Fruit fly (Drosophila melanogaster) whole organism, embryonic: ENCODE data around the gene Nin.

Experiments
- Ada2b ChIP-seq: fragments of 200-800 bp; sonication (Bioruptor generic); IDR thresholded peaks from 2 replicates; pipeline ENCODE4 v1.3.6; 2022; ENCODE audit warnings: missing biosample characterization, missing genetic modification characterization
- BEAF-32 ChIP-seq: fragments of 200-800 bp; sonication (Bioruptor generic); optimal IDR thresholded peaks from 3 replicates; lab custom pipeline; 2017; ENCODE audit warnings: missing biosample characterization, missing genetic modification characterization, mild to moderate bottlenecking, moderate library complexity, missing genetic modification reagents
- CG12236 ChIP-seq: fragments of 200-800 bp; sonication (Bioruptor generic); optimal IDR thresholded peaks from 2 replicates; lab custom pipeline; 2016; ENCODE audit warnings: missing biosample characterization, missing genetic modification characterization
- CG13424 ChIP-seq: fragments of 200-800 bp; sonication (Bioruptor generic); optimal IDR thresholded peaks from 2 replicates; lab custom pipeline; 2019; ENCODE audit warnings: missing biosample characterization, mild to moderate bottlenecking, missing genetic modification characterization, moderate library complexity
- CG15269 ChIP-seq: fragments of 200-800 bp; sonication (Bioruptor generic); optimal IDR thresholded peaks from 2 replicates; lab custom pipeline; 2018; ENCODE audit warnings: missing biosample characterization, mild to moderate bottlenecking, missing genetic modification characterization, moderate library complexity
- CG16813 ChIP-seq: fragments of 200-800 bp; sonication (Bioruptor generic); IDR thresholded peaks from 3 replicates; pipeline ENCODE4 v1.3.6; 2022; ENCODE audit warnings: missing biosample characterization, missing genetic modification characterization; ENCODE audit not compliant: partially characterized antibody
- CG17802 ChIP-seq: fragments of 200-800 bp; sonication (Bioruptor generic); optimal IDR thresholded peaks from 2 replicates; lab custom pipeline; 2018; ENCODE audit warnings: missing biosample characterization, mild to moderate bottlenecking, missing genetic modification characterization, moderate library complexity
- CG18619 ChIP-seq: fragments of 200-800 bp; sonication (Bioruptor generic); optimal IDR thresholded peaks from 3 replicates; lab custom pipeline; 2017; ENCODE audit warnings: missing biosample characterization, mild to moderate bottlenecking, missing genetic modification characterization
- CG4328 ChIP-seq: fragments of 200-800 bp; sonication (Bioruptor generic); optimal IDR thresholded peaks from 3 replicates; lab custom pipeline; 2017; ENCODE audit warnings: missing biosample characterization, missing genetic modification reagents, missing genetic modification characterization
- CG6175 ChIP-seq: fragments of 200-800 bp; sonication (Bioruptor generic); IDR thresholded peaks from 3 replicates; pipeline ENCODE4 v1.3.6; 2022; ENCODE audit warnings: missing biosample characterization, missing genetic modification characterization
- CG6254 ChIP-seq: fragments of 200-800 bp; sonication (Bioruptor generic); optimal IDR thresholded peaks from 3 replicates; lab custom pipeline; 2017; ENCODE audit warnings: mild to moderate bottlenecking, missing biosample characterization, missing genetic modification reagents, missing genetic modification characterization
- CG6683 ChIP-seq: fragments of 200-800 bp; sonication (Bioruptor generic); optimal IDR thresholded peaks from 2 replicates; lab custom pipeline; 2017; ENCODE audit warnings: missing biosample characterization, mild to moderate bottlenecking, missing genetic modification characterization, missing genetic modification reagents
- CG7271 ChIP-seq: fragments of 200-800 bp; sonication (Bioruptor generic); optimal IDR thresholded peaks from 2 replicates; lab custom pipeline; 2018; ENCODE audit warnings: missing biosample characterization, mild to moderate bottlenecking, missing genetic modification characterization, moderate library complexity
- CG8944 ChIP-seq: fragments of 200-800 bp; sonication (Bioruptor generic); optimal IDR thresholded peaks from 3 replicates; lab custom pipeline; 2016; ENCODE audit warnings: missing biosample characterization, missing genetic modification characterization
- HLH3B ChIP-seq: fragments of 200-800 bp; sonication (Bioruptor generic); IDR thresholded peaks from 2 replicates; pipeline ENCODE4 v1.3.6; 2022; ENCODE audit warnings: missing biosample characterization, missing genetic modification characterization
- HLH4C ChIP-seq: fragments of 200-800 bp; sonication (Bioruptor generic); IDR thresholded peaks from 3 replicates; pipeline ENCODE4 v1.3.6; 2022; ENCODE audit warnings: missing biosample characterization, missing genetic modification characterization; ENCODE audit not compliant: partially characterized antibody
- Med ChIP-seq: fragments of 200-800 bp; sonication (Bioruptor generic); peaks from one replicate; lab custom pipeline; 2016; ENCODE audit warnings: missing biosample characterization, missing genetic modification characterization, mild to moderate bottlenecking, inconsistent platforms, moderate library complexity
- NC2β ChIP-seq: fragments of 200-800 bp; sonication (Bioruptor generic); optimal IDR thresholded peaks from 2 replicates; lab custom pipeline; 2016; ENCODE audit warnings: missing biosample characterization, missing genetic modification characterization
- Nf-YB ChIP-seq: fragments of 200-800 bp; sonication (Bioruptor generic); optimal IDR thresholded peaks from 3 replicates; lab custom pipeline; 2019; ENCODE audit warnings: missing biosample characterization, mild to moderate bottlenecking, missing genetic modification characterization, moderate library complexity
- Opbp ChIP-seq: fragments of 200-800 bp; sonication (Bioruptor generic); IDR thresholded peaks from 3 replicates; pipeline ENCODE4 v1.3.6; 2022; ENCODE audit warnings: missing biosample characterization, missing genetic modification characterization; ENCODE audit not compliant: partially characterized antibody
- Pdp1 ChIP-seq, 2 experiments: fragments of 200-800 bp; sonication (Bioruptor generic); optimal IDR thresholded peaks; 3 replicates each; lab custom pipeline; 2016; ENCODE audit warnings: missing biosample characterization in 2 of 2, missing genetic modification characterization in 2 of 2, mild to moderate bottlenecking in 1 of 2, moderate library complexity in 1 of 2
- Ssrp ChIP-seq: fragments of 200-800 bp; sonication (Bioruptor generic); optimal IDR thresholded peaks from 2 replicates; lab custom pipeline; 2018; ENCODE audit warnings: missing biosample characterization, mild to moderate bottlenecking, missing genetic modification characterization, moderate library complexity
- ato ChIP-seq: fragments of 200-800 bp; sonication (Bioruptor generic); IDR thresholded peaks from 2 replicates; pipeline ENCODE4 v1.3.6; 2022; ENCODE audit warnings: missing biosample characterization, missing genetic modification characterization; ENCODE audit not compliant: partially characterized antibody
- crp ChIP-seq, 2 experiments: fragments of 200-800 bp; sonication (Bioruptor generic); optimal IDR thresholded peaks; 2 replicates in 1 of 2; 3 replicates in 1 of 2; lab custom pipeline; 2017; ENCODE audit warnings: missing biosample characterization in 2 of 2, missing genetic modification characterization in 2 of 2, mild to moderate bottlenecking in 1 of 2, moderate library complexity in 1 of 2
- dati ChIP-seq: fragments of 200-800 bp; sonication (Bioruptor generic); IDR thresholded peaks from 2 replicates; pipeline ENCODE4 v1.3.6; 2022; ENCODE audit warnings: missing biosample characterization, missing genetic modification characterization
- ewg ChIP-seq: fragments of 200-800 bp; sonication (Bioruptor generic); optimal IDR thresholded peaks from 3 replicates; lab custom pipeline; 2017; ENCODE audit warnings: mild to moderate bottlenecking, missing biosample characterization, missing genetic modification reagents, missing genetic modification characterization
- ftz-f1 ChIP-seq: fragments of 200-800 bp; sonication (Bioruptor generic); optimal IDR thresholded peaks from 2 replicates; lab custom pipeline; 2016; ENCODE audit warnings: missing biosample characterization, missing genetic modification characterization
- her ChIP-seq: fragments of 200-800 bp; sonication (Bioruptor generic); optimal IDR thresholded peaks from 2 replicates; lab custom pipeline; 2016; ENCODE audit warnings: missing biosample characterization, missing genetic modification characterization
- kah ChIP-seq: fragments of 200-800 bp; sonication (Bioruptor generic); optimal IDR thresholded peaks from 2 replicates; lab custom pipeline; 2018; ENCODE audit warnings: missing biosample characterization, mild to moderate bottlenecking, missing genetic modification characterization
- ken ChIP-seq: fragments of 200-800 bp; sonication (Bioruptor generic); IDR thresholded peaks from 3 replicates; pipeline ENCODE4 v1.3.6; 2022; ENCODE audit warnings: missing biosample characterization, missing genetic modification characterization
- klu ChIP-seq: fragments of 200-800 bp; sonication (Bioruptor generic); IDR thresholded peaks from 2 replicates; pipeline ENCODE4 v1.3.6; 2022; ENCODE audit warnings: missing biosample characterization, missing genetic modification characterization
- lov ChIP-seq, 2 experiments: fragments of 200-800 bp in 1 of 2; fragments of >200 bp in 1 of 2; sonication (Bioruptor generic) in 1 of 2; IDR thresholded peaks in 1 of 2; optimal IDR thresholded peaks in 1 of 2; 2 replicates in 1 of 2; 3 replicates in 1 of 2; pipeline versions ENCODE4 v1.3.6 to Lab custom; 2017 to 2022; ENCODE audit warnings: missing biosample characterization in 1 of 2, missing genetic modification characterization in 1 of 2
- nerfin-1 ChIP-seq: fragments of 200-800 bp; sonication (Bioruptor generic); optimal IDR thresholded peaks from 3 replicates; lab custom pipeline; 2019; ENCODE audit warnings: missing biosample characterization, mild to moderate bottlenecking, missing genetic modification characterization, moderate library complexity
- nerfin-2 ChIP-seq: fragments of 200-800 bp; sonication (Bioruptor generic); IDR thresholded peaks from 2 replicates; pipeline ENCODE4 v1.3.6; 2022; ENCODE audit warnings: missing biosample characterization, missing genetic modification characterization; ENCODE audit not compliant: partially characterized antibody
- nom ChIP-seq: fragments of 200-800 bp; sonication (Bioruptor generic); optimal IDR thresholded peaks from 2 replicates; lab custom pipeline; 2017; ENCODE audit warnings: missing biosample characterization, missing genetic modification characterization, mild to moderate bottlenecking, moderate library complexity, missing genetic modification reagents
- otp ChIP-seq: fragments of 200-800 bp; sonication (Bioruptor generic); IDR thresholded peaks from 3 replicates; pipeline ENCODE4, ENCODE4 v1.3.6; 2022; ENCODE audit warnings: missing biosample characterization, missing genetic modification characterization
- p53 ChIP-seq: fragments of 200-800 bp; sonication (Bioruptor generic); optimal IDR thresholded peaks from 2 replicates; lab custom pipeline; 2016; ENCODE audit warnings: missing biosample characterization, missing genetic modification characterization
- pho ChIP-seq: fragments of 200-800 bp; sonication (Bioruptor generic); optimal IDR thresholded peaks from 2 replicates; lab custom pipeline; 2016; ENCODE audit warnings: missing biosample characterization, missing genetic modification characterization
- psq ChIP-seq: fragments of 200-800 bp; sonication (Bioruptor generic); optimal IDR thresholded peaks from 2 replicates; lab custom pipeline; 2017; ENCODE audit warnings: missing biosample characterization, missing genetic modification characterization
- salm ChIP-seq: fragments of 200-800 bp; sonication (Bioruptor generic); optimal IDR thresholded peaks from 2 replicates; lab custom pipeline; 2018; ENCODE audit warnings: missing biosample characterization, mild to moderate bottlenecking, missing genetic modification characterization
- sd ChIP-seq: fragments of 200-800 bp; sonication (Bioruptor generic); optimal IDR thresholded peaks from 3 replicates; lab custom pipeline; 2018; ENCODE audit warnings: missing biosample characterization, mild to moderate bottlenecking, missing genetic modification characterization, moderate library complexity
- sens-2 ChIP-seq: fragments of 200-800 bp; sonication (Bioruptor generic); IDR thresholded peaks from 2 replicates; pipeline ENCODE4 v1.3.6; 2022; ENCODE audit warnings: missing biosample characterization, missing genetic modification characterization
- seq ChIP-seq: fragments of 200-800 bp; sonication (Bioruptor generic); IDR thresholded peaks from 2 replicates; pipeline ENCODE4 v1.3.6; 2022; ENCODE audit warnings: missing biosample characterization, missing genetic modification characterization
- tll ChIP-seq, 2 experiments: fragments of 200-800 bp in 1 of 2; fragments of >200 bp in 1 of 2; sonication (Bioruptor generic) in 1 of 2; optimal IDR thresholded peaks; 2 replicates each; lab custom pipeline; 2017 to 2019; ENCODE audit warnings: missing biosample characterization in 2 of 2, missing genetic modification characterization in 2 of 2, mild to moderate bottlenecking in 1 of 2, moderate library complexity in 1 of 2
- tup ChIP-seq: fragments of 200-800 bp; sonication (Bioruptor generic); optimal IDR thresholded peaks from 2 replicates; lab custom pipeline; 2016; ENCODE audit warnings: missing biosample characterization, mild to moderate bottlenecking, missing genetic modification characterization, moderate library complexity
- vfl ChIP-seq: fragments of 200-800 bp; sonication (Bioruptor generic); optimal IDR thresholded peaks from 2 replicates; lab custom pipeline; 2016; ENCODE audit warnings: missing biosample characterization, missing genetic modification characterization
- zen2 ChIP-seq: fragments of 200-800 bp; sonication (Bioruptor generic); IDR thresholded peaks from 3 replicates; pipeline ENCODE4 v1.3.6; 2022; ENCODE audit warnings: missing biosample characterization, missing genetic modification characterization; ENCODE audit not compliant: partially characterized antibody

Nin gene

dm6 chr2L:5278309-5279130, at the start of gene Nin, which contains the start of gene Bub1:
TSS of gene Nin (minus strand) at chr2L:5278548.
TSS of gene Bub1 (plus strand) at chr2L:5278865.
- TF ChIP-seq nom (peak; percentile 33), Opbp (GFP tag; lab: Robert Waterston, UW) (peak; percentile 96), her (no peak), nerfin-2 (GFP tag; lab: Robert Waterston, UW) (peak; percentile 72), CG13424 (tag; lab: Kevin White, UChicago) (no peak), CG6254 (no peak), zen2 (GFP tag; lab: Robert Waterston, UW) (peak; percentile 51; the same call in 2 of the 3 replicates), p53 (GFP tag; lab: Kevin White, UChicago) (no peak), CG6683 (GFP tag; lab: Kevin White, UChicago) (no peak), Nf-YB (GFP tag; lab: Kevin White, UChicago) (no peak), sd (tag; lab: Kevin White, UChicago) (peak; percentile 62), BEAF-32 (GFP tag; lab: Kevin White, UChicago) (peak; percentile 90), dati (GFP tag; lab: Robert Waterston, UW) (no peak), CG17802 (tag; lab: Kevin White, UChicago) (no peak), crp (GFP tag; optimal IDR thresholded peaks at IDR 0.05; lab: Kevin White, UChicago) (no peak), salm (tag; lab: Kevin White, UChicago) (no peak), otp (GFP tag; lab: Robert Waterston, UW) (no peak), sens-2 (GFP tag; lab: Robert Waterston, UW) (no peak), CG8944 (GFP tag; lab: Kevin White, UChicago) (no peak), CG18619 (GFP tag; lab: Kevin White, UChicago) (peak; percentile 40), seq (GFP tag; lab: Robert Waterston, UW) (no peak), ftz-f1 (GFP tag; lab: Kevin White, UChicago) (no peak), tll (GFP tag; optimal IDR thresholded peaks at IDR 0.05; lab: Kevin White, UChicago) (no peak), CG16813 (peak; percentile 92), HLH3B (GFP tag; lab: Robert Waterston, UW) (no peak), klu (no peak), tup (GFP tag; lab: Kevin White, UChicago) (no peak), NC2β (GFP tag; lab: Kevin White, UChicago) (no peak), ewg (no peak), lov (optimal IDR thresholded peaks at IDR 0.05; lab: Kevin White, UChicago) (no peak), lov (GFP tag; IDR thresholded peaks at IDR 0.05; lab: Robert Waterston, UW) (no peak), CG4328 (no peak), CG7271 (tag; lab: Kevin White, UChicago) (no peak), kah (GFP tag; lab: Kevin White, UChicago) (no peak), vfl (no peak), pho (peak; percentile 8), psq (GFP tag; lab: Kevin White, UChicago) (no peak), Med (peak; percentile 93), CG12236 (GFP tag; lab: Kevin White, UChicago) (no peak), Ada2b (GFP tag; lab: Robert Waterston, UW) (no peak), CG6175 (GFP tag; lab: Robert Waterston, UW) (no peak), ato (GFP tag; lab: Robert Waterston, UW) (peak; percentile 84), ken (no peak), CG15269 (tag; lab: Kevin White, UChicago) (no peak), HLH4C (GFP tag; lab: Robert Waterston, UW) (peak; percentile 76), Ssrp (tag; lab: Kevin White, UChicago) (peak; percentile 8), nerfin-1 (tag; lab: Kevin White, UChicago) (no peak), Pdp1 (GFP tag; optimal IDR thresholded peaks at IDR 0.05; lab: Kevin White, UChicago) (peak in 1 of 2 experiments; percentile 53)
